Worm (Caenorhabditis elegans) whole organism, L3 larva: ENCODE results near the gene fbxc-47.

Experiments
- ama-1 ChIP-seq: fragments of 150-350 bp; optimal IDR thresholded peaks from 2 replicates; lab custom pipeline; 2018
- ceh-9 ChIP-seq: sonication (generic microtip); optimal IDR thresholded peaks from 2 replicates; lab custom pipeline; 2018; ENCODE audit warnings: missing biosample characterization, missing genetic modification characterization
- jun-1 ChIP-seq: fragments of 150-350 bp; optimal IDR thresholded peaks from 2 replicates; lab custom pipeline; 2014; ENCODE audit warnings: missing biosample characterization, missing genetic modification reagents, missing genetic modification characterization
- nhr-11 ChIP-seq: fragments of 150-350 bp; optimal IDR thresholded peaks from 2 replicates; lab custom pipeline; 2014; ENCODE audit warnings: missing biosample characterization, missing genetic modification characterization
- nhr-12 ChIP-seq: fragments of 150-350 bp; optimal IDR thresholded peaks from 2 replicates; lab custom pipeline; 2014; ENCODE audit warnings: missing biosample characterization, missing genetic modification characterization
- pha-4 ChIP-seq: fragments of 150-350 bp; optimal IDR thresholded peaks from 2 replicates; lab custom pipeline; 2014; ENCODE audit warnings: missing biosample characterization, missing genetic modification reagents, missing genetic modification characterization
- unc-39 ChIP-seq: sonication (generic microtip); optimal IDR thresholded peaks from 4 replicates; lab custom pipeline; 2017; ENCODE audit warnings: missing biosample characterization, missing genetic modification characterization
- ztf-11 ChIP-seq: fragments of 150-350 bp; optimal IDR thresholded peaks from 2 replicates; lab custom pipeline; 2014; ENCODE audit warnings: missing biosample characterization, missing genetic modification characterization
- ztf-4 ChIP-seq: fragments of 150-350 bp; optimal IDR thresholded peaks from 2 replicates; lab custom pipeline; 2014; ENCODE audit warnings: missing biosample characterization, missing genetic modification characterization

DNA sequence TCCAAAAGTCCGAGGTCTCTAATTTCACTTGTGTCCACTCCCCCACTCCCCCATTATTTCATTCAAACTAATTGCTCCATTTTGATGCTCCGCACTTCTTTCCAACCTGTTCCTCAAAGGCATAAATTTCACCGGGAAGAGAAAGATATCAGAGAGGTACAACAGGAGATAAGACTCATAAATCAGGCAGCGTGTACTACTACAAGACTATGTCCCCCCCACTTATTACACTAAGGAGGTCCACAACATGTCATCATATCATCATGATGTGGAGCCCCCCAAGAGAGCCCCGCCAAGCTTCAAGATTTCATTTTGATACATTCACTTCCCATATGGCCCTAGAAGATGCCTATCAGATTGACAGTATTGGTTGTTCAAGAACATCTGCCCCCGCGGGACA lies 39.9 kb upstream of the fbxc-47 start:
- TF ChIP-seq nhr-11 (no peak), nhr-12 (tag; lab: Kevin White, UChicago) (no peak), jun-1 (tag; lab: Kevin White, UChicago) (no peak), pha-4 (tag; lab: Kevin White, UChicago) (no peak), unc-39 (tag; lab: Kevin White, UChicago) (no peak), ceh-9 (tag; lab: Kevin White, UChicago) (no peak), ama-1 (lab: Kevin White, UChicago) (no peak), ztf-11 (no peak), ztf-4 (tag; lab: Kevin White, UChicago) (no peak)
